Fruit fly (Drosophila melanogaster) whole organism, embryonic: ENCODE measurements around the gene CG6005.

ENCODE experiments used
- Abd-B ChIP-seq: fragments of 200-800 bp; sonication (Bioruptor generic); optimal IDR thresholded peaks from 2 replicates; lab custom pipeline; 2018; ENCODE audit warnings: missing biosample characterization, mild to moderate bottlenecking, missing genetic modification characterization, moderate library complexity
- Bgb ChIP-seq: fragments of 200-800 bp; sonication (Bioruptor generic); IDR thresholded peaks from 2 replicates; pipeline ENCODE4 v1.3.6; 2022; ENCODE audit warnings: missing biosample characterization, missing genetic modification characterization; ENCODE audit not compliant: partially characterized antibody
- Blimp-1 ChIP-seq: fragments of 200-800 bp; sonication (Bioruptor generic); optimal IDR thresholded peaks from 3 replicates; lab custom pipeline; 2018; ENCODE audit warnings: missing biosample characterization, missing genetic modification characterization, mild to moderate bottlenecking, moderate library complexity, missing genetic modification reagents
- BtbVII ChIP-seq: fragments of 200-800 bp; sonication (Bioruptor generic); optimal IDR thresholded peaks from 3 replicates; lab custom pipeline; 2017; ENCODE audit warnings: missing biosample characterization, mild to moderate bottlenecking, missing genetic modification characterization
- C15 ChIP-seq: fragments of 200-800 bp; sonication (Bioruptor generic); IDR thresholded peaks from 3 replicates; pipeline ENCODE4 v1.3.6; 2022; ENCODE audit warnings: missing biosample characterization, missing genetic modification characterization
- CG10147 ChIP-seq: fragments of 200-800 bp; sonication (Bioruptor generic); optimal IDR thresholded peaks from 2 replicates; lab custom pipeline; 2019; ENCODE audit warnings: missing biosample characterization, mild to moderate bottlenecking, missing genetic modification characterization, moderate library complexity
- CG12236 ChIP-seq: fragments of 200-800 bp; sonication (Bioruptor generic); optimal IDR thresholded peaks from 2 replicates; lab custom pipeline; 2016; ENCODE audit warnings: missing biosample characterization, missing genetic modification characterization
- CG12769 ChIP-seq: fragments of 200-800 bp; sonication (Bioruptor generic); optimal IDR thresholded peaks from 2 replicates; lab custom pipeline; 2019; ENCODE audit warnings: missing biosample characterization, mild to moderate bottlenecking, missing genetic modification characterization, moderate library complexity
- CG13287 ChIP-seq: fragments of 200-800 bp; sonication (Bioruptor generic); IDR thresholded peaks from 2 replicates; pipeline ENCODE4 v1.3.6; 2022; ENCODE audit warnings: missing biosample characterization, missing genetic modification characterization; ENCODE audit not compliant: partially characterized antibody
- CG13624 ChIP-seq: fragments of 200-800 bp; sonication (Bioruptor generic); optimal IDR thresholded peaks from 2 replicates; lab custom pipeline; 2016; ENCODE audit warnings: missing biosample characterization, missing genetic modification characterization
- CG15011 ChIP-seq: fragments of 200-800 bp; sonication (Bioruptor generic); optimal IDR thresholded peaks from 3 replicates; lab custom pipeline; 2018; ENCODE audit warnings: missing biosample characterization, mild to moderate bottlenecking, missing genetic modification characterization
- CG16779 ChIP-seq: fragments of 200-800 bp; sonication (Bioruptor generic); IDR thresholded peaks from 2 replicates; pipeline ENCODE4 v1.3.6; 2022; ENCODE audit warnings: missing biosample characterization, missing genetic modification characterization
- CG17328 ChIP-seq: fragments of 200-800 bp; sonication (Bioruptor generic); IDR thresholded peaks from 2 replicates; pipeline ENCODE4 v1.3.6; 2022; ENCODE audit warnings: missing biosample characterization, missing genetic modification characterization
- CG17359 ChIP-seq: fragments of 200-800 bp; sonication (Bioruptor generic); optimal IDR thresholded peaks from 3 replicates; lab custom pipeline; 2018; ENCODE audit warnings: missing biosample characterization, mild to moderate bottlenecking, missing genetic modification characterization, moderate library complexity
- CG17829 ChIP-seq: fragments of 200-800 bp; optimal IDR thresholded peaks from 2 replicates; lab custom pipeline; 2019; ENCODE audit warnings: missing biosample characterization, mild to moderate bottlenecking, missing genetic modification characterization, moderate library complexity
- CG2202 ChIP-seq: fragments of 200-800 bp; sonication (Bioruptor generic); optimal IDR thresholded peaks from 2 replicates; lab custom pipeline; 2018; ENCODE audit warnings: missing biosample characterization, mild to moderate bottlenecking, missing genetic modification characterization
- CG2889 ChIP-seq: fragments of 200-800 bp; sonication (Bioruptor generic); IDR thresholded peaks from 3 replicates; pipeline ENCODE4 v1.3.6; 2022; ENCODE audit warnings: missing biosample characterization, missing genetic modification characterization
- CG31365 ChIP-seq: fragments of 200-800 bp; sonication (Bioruptor generic); optimal IDR thresholded peaks from 2 replicates; lab custom pipeline; 2018; ENCODE audit warnings: missing biosample characterization, mild to moderate bottlenecking, missing genetic modification characterization
- CG32767 ChIP-seq: fragments of 200-800 bp; sonication (Bioruptor generic); IDR thresholded peaks from 2 replicates; pipeline ENCODE4 v1.3.6; 2022; ENCODE audit warnings: missing biosample characterization, missing genetic modification characterization
- CG3281 ChIP-seq: fragments of 200-800 bp; sonication (Bioruptor generic); optimal IDR thresholded peaks from 3 replicates; lab custom pipeline; 2017; ENCODE audit warnings: missing biosample characterization, mild to moderate bottlenecking, missing genetic modification characterization
- CG3847 ChIP-seq: fragments of 200-800 bp; sonication (Bioruptor generic); IDR thresholded peaks from 2 replicates; pipeline ENCODE4 v1.3.6; 2022; ENCODE audit warnings: missing biosample characterization, missing genetic modification characterization
- CG4820 ChIP-seq: fragments of 200-800 bp; sonication (Bioruptor generic); optimal IDR thresholded peaks from 3 replicates; lab custom pipeline; 2016; ENCODE audit warnings: missing biosample characterization, missing genetic modification characterization
- CG6175 ChIP-seq: fragments of 200-800 bp; sonication (Bioruptor generic); IDR thresholded peaks from 3 replicates; pipeline ENCODE4 v1.3.6; 2022; ENCODE audit warnings: missing biosample characterization, missing genetic modification characterization
- CG6813 ChIP-seq: fragments of 200-800 bp; sonication (Bioruptor generic); optimal IDR thresholded peaks from 2 replicates; lab custom pipeline; 2017; ENCODE audit warnings: missing biosample characterization, missing genetic modification characterization, mild to moderate bottlenecking, moderate library complexity, missing genetic modification reagents
- CG7928 ChIP-seq: fragments of 200-800 bp; sonication (Bioruptor generic); optimal IDR thresholded peaks from 2 replicates; lab custom pipeline; 2017; ENCODE audit warnings: missing biosample characterization, mild to moderate bottlenecking, missing genetic modification characterization
- CG8281 ChIP-seq: fragments of 200-800 bp; sonication (Bioruptor generic); optimal IDR thresholded peaks from 2 replicates; lab custom pipeline; 2018; ENCODE audit warnings: missing biosample characterization, mild to moderate bottlenecking, missing genetic modification characterization, moderate library complexity
- CG8359 ChIP-seq: fragments of 200-800 bp; sonication (Bioruptor generic); optimal IDR thresholded peaks from 2 replicates; lab custom pipeline; 2017; ENCODE audit warnings: missing biosample characterization, mild to moderate bottlenecking, missing genetic modification characterization, borderline replicate concordance
- CG9876 ChIP-seq: fragments of 200-800 bp; sonication (Bioruptor generic); optimal IDR thresholded peaks from 2 replicates; lab custom pipeline; 2016; ENCODE audit warnings: missing biosample characterization, missing genetic modification characterization
- E2f2 ChIP-seq: fragments of 200-800 bp; sonication (Bioruptor generic); IDR thresholded peaks from 2 replicates; pipeline ENCODE4 v1.3.6; 2022; ENCODE audit warnings: missing biosample characterization, missing genetic modification characterization
- HLH3B ChIP-seq: fragments of 200-800 bp; sonication (Bioruptor generic); IDR thresholded peaks from 2 replicates; pipeline ENCODE4 v1.3.6; 2022; ENCODE audit warnings: missing biosample characterization, missing genetic modification characterization
- Kr ChIP-seq: fragments of 200-800 bp; sonication (Bioruptor generic); optimal IDR thresholded peaks from 2 replicates; lab custom pipeline; 2017; ENCODE audit warnings: missing biosample characterization, mild to moderate bottlenecking, missing genetic modification characterization
- Lim3 ChIP-seq: fragments of 200-800 bp; sonication (Bioruptor generic); IDR thresholded peaks from 2 replicates; pipeline ENCODE4 v1.3.6; 2022; ENCODE audit warnings: missing biosample characterization, missing genetic modification characterization
- MBD-R2 ChIP-seq: fragments of 200-800 bp; sonication (Bioruptor generic); IDR thresholded peaks from 2 replicates; pipeline ENCODE4 v1.3.6; 2022; ENCODE audit warnings: missing biosample characterization, missing genetic modification characterization
- Med ChIP-seq: fragments of 200-800 bp; sonication (Bioruptor generic); peaks from one replicate; lab custom pipeline; 2016; ENCODE audit warnings: missing biosample characterization, missing genetic modification characterization, mild to moderate bottlenecking, inconsistent platforms, moderate library complexity
- Side ChIP-seq: fragments of 200-800 bp; sonication (Bioruptor generic); optimal IDR thresholded peaks from 2 replicates; lab custom pipeline; 2016; ENCODE audit warnings: missing biosample characterization, missing genetic modification characterization
- Sry-δ ChIP-seq: fragments of 200-800 bp; sonication (Bioruptor generic); optimal IDR thresholded peaks from 2 replicates; lab custom pipeline; 2016; ENCODE audit warnings: missing biosample characterization, missing genetic modification characterization
- Xrp1 ChIP-seq: fragments of 200-800 bp; sonication (Bioruptor generic); IDR thresholded peaks from 2 replicates; pipeline ENCODE4 v1.3.6; 2022; ENCODE audit warnings: missing biosample characterization, missing genetic modification characterization
- al ChIP-seq: fragments of 200-800 bp; sonication (Bioruptor generic); IDR thresholded peaks from 2 replicates; pipeline ENCODE4 v1.3.6; 2022; ENCODE audit warnings: missing biosample characterization, missing genetic modification characterization
- br ChIP-seq: fragments of >200 bp; optimal IDR thresholded peaks from 2 replicates; lab custom pipeline; 2017
- cg ChIP-seq: fragments of 200-800 bp; sonication (Bioruptor generic); optimal IDR thresholded peaks from 3 replicates; lab custom pipeline; 2019; ENCODE audit warnings: missing biosample characterization, mild to moderate bottlenecking, missing genetic modification characterization, moderate library complexity
- da ChIP-seq: fragments of 200-800 bp; sonication (Bioruptor generic); optimal IDR thresholded peaks from 2 replicates; lab custom pipeline; 2016; ENCODE audit warnings: missing biosample characterization, missing genetic modification characterization
- dmrt99B ChIP-seq: fragments of 200-800 bp; sonication (Bioruptor generic); optimal IDR thresholded peaks from 2 replicates; lab custom pipeline; 2018; ENCODE audit warnings: missing biosample characterization, mild to moderate bottlenecking, missing genetic modification characterization, moderate library complexity
- esg ChIP-seq: fragments of 200-800 bp; sonication (Bioruptor generic); conservative IDR thresholded peaks from 2 replicates; pipeline ENCODE4 v1.3.6; 2022; ENCODE audit warnings: missing biosample characterization, missing genetic modification characterization
- ind ChIP-seq: fragments of 200-800 bp; sonication (Bioruptor generic); optimal IDR thresholded peaks from 3 replicates; lab custom pipeline; 2016; ENCODE audit warnings: missing biosample characterization, missing genetic modification characterization
- ken ChIP-seq: fragments of 200-800 bp; sonication (Bioruptor generic); IDR thresholded peaks from 3 replicates; pipeline ENCODE4 v1.3.6; 2022; ENCODE audit warnings: missing biosample characterization, missing genetic modification characterization
- klu ChIP-seq: fragments of 200-800 bp; sonication (Bioruptor generic); IDR thresholded peaks from 2 replicates; pipeline ENCODE4 v1.3.6; 2022; ENCODE audit warnings: missing biosample characterization, missing genetic modification characterization
- odd ChIP-seq: fragments of 200-800 bp; sonication (Bioruptor generic); optimal IDR thresholded peaks from 2 replicates; lab custom pipeline; 2017; ENCODE audit warnings: missing biosample characterization, mild to moderate bottlenecking, missing genetic modification characterization
- onecut ChIP-seq: fragments of 200-800 bp; sonication (Bioruptor generic); IDR thresholded peaks from 2 replicates; pipeline ENCODE4 v1.3.6; 2022; ENCODE audit warnings: missing biosample characterization, missing genetic modification characterization
- tio ChIP-seq: fragments of 200-800 bp; sonication (Bioruptor generic); optimal IDR thresholded peaks from 2 replicates; lab custom pipeline; 2017; ENCODE audit warnings: missing biosample characterization, missing genetic modification characterization, inconsistent platforms
- tna ChIP-seq: fragments of 200-800 bp; sonication (Bioruptor generic); IDR thresholded peaks from 2 replicates; pipeline ENCODE4 v1.3.6; 2022; ENCODE audit warnings: missing biosample characterization, missing genetic modification characterization; ENCODE audit not compliant: partially characterized antibody
- zfh1 ChIP-seq: fragments of 200-800 bp; sonication (Bioruptor generic); IDR thresholded peaks from 3 replicates; pipeline ENCODE4 v1.3.6; 2022; ENCODE audit warnings: missing biosample characterization, missing genetic modification characterization

Gene CG6005

dm6 chr3R:19028758-19029157 lies 4.9 kb upstream of the CG6005 start, which contains the start of the genes GatA and P5cr (continued):
- TF ChIP-seq CG6175 (peak; percentile 77), Lim3 (GFP tag; lab: Robert Waterston, UW) (no peak), Side (GFP tag; lab: Kevin White, UChicago) (peak; percentile 79), CG12236 (GFP tag; lab: Kevin White, UChicago) (peak; percentile 54), CG4820 (peak; percentile 47), CG16779 (GFP tag; lab: Robert Waterston, UW) (peak; percentile 93), CG12769 (tag; lab: Kevin White, UChicago) (peak; percentile 96), cg (GFP tag; lab: Kevin White, UChicago) (no peak), CG10147 (peak; percentile 62), Xrp1 (GFP tag; lab: Robert Waterston, UW) (peak; percentile 60), al (GFP tag; lab: Robert Waterston, UW) (peak; percentile 80), br (lab: Kevin White, UChicago) (no peak), MBD-R2 (GFP tag; lab: Robert Waterston, UW) (peak; percentile 92), CG13287 (GFP tag; lab: Robert Waterston, UW) (peak; percentile 33; the same call in 1 of the 2 replicates), dmrt99B (tag; lab: Kevin White, UChicago) (no peak), CG9876 (peak; percentile 82), CG15011 (GFP tag; lab: Kevin White, UChicago) (no peak), zfh1 (GFP tag; lab: Robert Waterston, UW) (peak; percentile 69), CG13624 (peak; percentile 91), odd (peak; percentile 60), Blimp-1 (GFP tag; lab: Kevin White, UChicago) (no peak), CG17328 (GFP tag; lab: Robert Waterston, UW) (peak; percentile 76), CG2202 (tag; lab: Kevin White, UChicago) (no peak), CG2889 (GFP tag; lab: Robert Waterston, UW) (peak; percentile 84), CG17829 (tag; lab: Kevin White, UChicago) (peak; percentile 49), klu (GFP tag; lab: Robert Waterston, UW) (peak; percentile 58), Bgb (GFP tag; lab: Robert Waterston, UW) (peak; percentile 11; the same call in 1 of the 2 replicates), CG3847 (GFP tag; lab: Robert Waterston, UW) (peak; percentile 83), Med (peak; percentile 98), CG3281 (GFP tag; lab: Kevin White, UChicago) (peak; percentile 77), BtbVII (GFP tag; lab: Kevin White, UChicago) (peak; percentile 64), CG8281 (tag; lab: Kevin White, UChicago) (peak; percentile 61), tna (GFP tag; lab: Robert Waterston, UW) (no peak), CG7928 (peak; percentile 51), CG6813 (GFP tag; lab: Kevin White, UChicago) (peak; percentile 76), Abd-B (GFP tag; lab: Kevin White, UChicago) (peak; percentile 50), CG31365 (tag; lab: Kevin White, UChicago) (peak; percentile 47), onecut (GFP tag; lab: Robert Waterston, UW) (peak; percentile 96), Sry-δ (GFP tag; lab: Kevin White, UChicago) (peak; percentile 43), da (GFP tag; lab: Kevin White, UChicago) (peak; percentile 65), E2f2 (GFP tag; lab: Robert Waterston, UW) (peak; percentile 61), CG17359 (tag; lab: Kevin White, UChicago) (peak; percentile 76), CG32767 (GFP tag; lab: Robert Waterston, UW) (no peak), ind (GFP tag; lab: Kevin White, UChicago) (peak; percentile 91), HLH3B (GFP tag; lab: Robert Waterston, UW) (peak; percentile 64), tio (GFP tag; lab: Kevin White, UChicago) (no peak), esg (peak; percentile 28; the same call in 1 of the 2 replicates), Kr (GFP tag; lab: Kevin White, UChicago) (no peak), CG8359 (GFP tag; lab: Kevin White, UChicago) (no peak), ken (peak; percentile 86), C15 (0 out of 3 replicates have a peak, but pooled peaks have one; percentile 11)
